Worm (Caenorhabditis elegans): ENCODE measurements around the gene elt-7.

ce11 chrV:4724453-4724852 is 46.0 kb upstream of the elt-7 start, which contains the start of gene F39G3.4:
- TF ChIP-seq him-1 (tag; optimal IDR thresholded peaks at IDR 0.05) (no peak), dao-5 (tag; optimal IDR thresholded peaks at IDR 0.05) (no peak)

All from whole organism, L4/young adult.